Worm (Caenorhabditis elegans) whole organism, young adult: ENCODE measurements around the gene ceh-38.

ENCODE experiments used
- C06A6.2 ChIP-seq: fragments of 200-800 bp; sonication (Bioruptor generic); conservative IDR thresholded peaks from 2 replicates; pipeline ENCODE4 v1.3.6; 2022; ENCODE audit warnings: missing genetic modification characterization, missing compliant biosample characterization
- D2030.7 ChIP-seq: fragments of 200-800 bp; sonication (Bioruptor generic); IDR thresholded peaks from 2 replicates; pipeline ENCODE4 v1.3.6; 2022; ENCODE audit warnings: missing genetic modification reagents, missing genetic modification characterization, missing compliant biosample characterization
- F49E8.2 ChIP-seq: sonication (generic microtip); optimal IDR thresholded peaks from 3 replicates; lab custom pipeline; 2017; ENCODE audit warnings: missing genetic modification characterization, mild to moderate bottlenecking, missing compliant biosample characterization, antibody characterized with exemption, moderate library complexity; ENCODE audit not compliant: insufficient read depth
- F52B5.7 ChIP-seq: sonication (generic microtip); optimal IDR thresholded peaks from 2 replicates; lab custom pipeline; 2016; ENCODE audit warnings: mild to moderate bottlenecking, missing genetic modification characterization, missing compliant biosample characterization
- ama-1 ChIP-seq, 3 experiments: fragments of 150-350 bp in 1 of 3; sonication (generic microtip) in 2 of 3; optimal IDR thresholded peaks; 2 replicates each; lab custom pipeline; 2014 to 2018; ENCODE audit warnings: missing biosample characterization in 2 of 3, missing genetic modification characterization in 2 of 3, missing genetic modification reagents in 2 of 3
- atf-7 ChIP-seq: sonication (generic microtip); optimal IDR thresholded peaks from 2 replicates; lab custom pipeline; 2017; ENCODE audit warnings: mild to moderate bottlenecking, missing genetic modification characterization, missing compliant biosample characterization
- athp-1 ChIP-seq: sonication (generic microtip); optimal IDR thresholded peaks from 2 replicates; lab custom pipeline; 2017; ENCODE audit warnings: mild to moderate bottlenecking, missing genetic modification characterization, missing compliant biosample characterization
- attf-3 ChIP-seq: fragments of 200-800 bp; sonication (Bioruptor generic); conservative IDR thresholded peaks from 2 replicates; pipeline ENCODE4 v1.3.6; 2022; ENCODE audit warnings: missing genetic modification reagents, missing genetic modification characterization, missing compliant biosample characterization
- attf-6 ChIP-seq: fragments of 200-800 bp; sonication (Bioruptor generic); IDR thresholded peaks from 2 replicates; pipeline ENCODE4 v1.3.6; 2022; ENCODE audit warnings: missing genetic modification reagents, missing genetic modification characterization, missing compliant biosample characterization
- bed-1 ChIP-seq: fragments of 200-800 bp; sonication (Bioruptor generic); IDR thresholded peaks from 2 replicates; pipeline ENCODE4 v1.3.6; 2022; ENCODE audit warnings: missing genetic modification reagents, missing genetic modification characterization, missing compliant biosample characterization
- bed-2 ChIP-seq: fragments of 200-800 bp; sonication (Bioruptor generic); IDR thresholded peaks from 2 replicates; pipeline ENCODE4 v1.3.6; 2022; ENCODE audit warnings: missing genetic modification reagents, missing genetic modification characterization, missing compliant biosample characterization
- ceh-27 ChIP-seq: fragments of 200-800 bp; sonication (Bioruptor generic); optimal IDR thresholded peaks from 2 replicates; lab custom pipeline; 2018; ENCODE audit warnings: mild to moderate bottlenecking, missing genetic modification characterization, moderate library complexity, missing compliant biosample characterization
- ceh-40 ChIP-seq: fragments of 200-800 bp; sonication (Bioruptor generic); IDR thresholded peaks from 2 replicates; pipeline ENCODE4 v1.3.6; 2022; ENCODE audit warnings: missing genetic modification characterization, missing compliant biosample characterization
- dpl-1 ChIP-seq: fragments of 150-350 bp; optimal IDR thresholded peaks from 2 replicates; lab custom pipeline; 2014; ENCODE audit warnings: missing biosample characterization, missing genetic modification reagents, missing genetic modification characterization
- efl-1 ChIP-seq: fragments of 150-350 bp; optimal IDR thresholded peaks from 2 replicates; lab custom pipeline; 2014; ENCODE audit warnings: missing biosample characterization, missing genetic modification reagents, missing genetic modification characterization
- gei-17 ChIP-seq: fragments of 200-800 bp; sonication (Bioruptor generic); optimal IDR thresholded peaks from 2 replicates; lab custom pipeline; 2018; ENCODE audit warnings: mild to moderate bottlenecking, missing genetic modification characterization, missing compliant biosample characterization
- hlh-12 ChIP-seq: sonication (generic microtip); optimal IDR thresholded peaks from 2 replicates; lab custom pipeline; 2016; ENCODE audit warnings: missing genetic modification characterization, missing compliant biosample characterization
- hmg-1.2 ChIP-seq: fragments of 200-800 bp; sonication (Bioruptor generic); IDR thresholded peaks from 2 replicates; pipeline ENCODE4 v1.3.6; 2022; ENCODE audit warnings: missing genetic modification reagents, missing genetic modification characterization, missing compliant biosample characterization
- let-526 ChIP-seq: fragments of 200-800 bp; sonication (Bioruptor generic); IDR thresholded peaks from 2 replicates; pipeline ENCODE4 v1.3.6; 2022; ENCODE audit warnings: missing genetic modification reagents, missing genetic modification characterization, missing compliant biosample characterization
- let-607 ChIP-seq, 2 experiments: fragments of 200-800 bp in 1 of 2; sonication (Bioruptor generic) in 1 of 2; sonication (generic microtip) in 1 of 2; optimal IDR thresholded peaks; 2 replicates each; lab custom pipeline; 2016 to 2018; ENCODE audit warnings: mild to moderate bottlenecking in 2 of 2, missing compliant biosample characterization in 2 of 2, missing genetic modification characterization in 2 of 2, moderate library complexity in 2 of 2, missing genotype in 1 of 2
- lin-26 ChIP-seq: fragments of 200-800 bp; sonication (Bioruptor generic); IDR thresholded peaks from 2 replicates; pipeline ENCODE4 v1.3.6; 2022; ENCODE audit warnings: missing genetic modification reagents, missing genetic modification characterization, missing compliant biosample characterization
- lin-35 ChIP-seq, 3 experiments: fragments of 150-350 bp in 2 of 3; sonication (generic microtip) in 1 of 3; optimal IDR thresholded peaks; 2 replicates each; lab custom pipeline; 2014 to 2018; ENCODE audit warnings: missing biosample characterization in 3 of 3, missing genetic modification characterization in 3 of 3, missing genetic modification reagents in 3 of 3
- lin-54 ChIP-seq: fragments of 200-800 bp; sonication (Bioruptor generic); optimal IDR thresholded peaks from 2 replicates; lab custom pipeline; 2018; ENCODE audit warnings: mild to moderate bottlenecking, missing genetic modification characterization, missing compliant biosample characterization
- madf-3 ChIP-seq: fragments of 200-800 bp; sonication (Bioruptor generic); IDR thresholded peaks from 2 replicates; pipeline ENCODE4 v1.3.6; 2022; ENCODE audit warnings: missing genetic modification reagents, missing genetic modification characterization, missing compliant biosample characterization
- madf-6 ChIP-seq: fragments of 200-800 bp; sonication (Bioruptor generic); IDR thresholded peaks from 2 replicates; pipeline ENCODE4 v1.3.6; 2022; ENCODE audit warnings: missing genetic modification reagents, missing genetic modification characterization, missing compliant biosample characterization
- madf-8 ChIP-seq: fragments of 200-800 bp; sonication (Bioruptor generic); conservative IDR thresholded peaks from 2 replicates; pipeline ENCODE4 v1.3.6; 2022; ENCODE audit warnings: missing genetic modification reagents, missing genetic modification characterization, missing compliant biosample characterization
- mcd-1 ChIP-seq: fragments of 200-800 bp; sonication (Bioruptor generic); IDR thresholded peaks from 2 replicates; pipeline ENCODE4 v1.3.6; 2022; ENCODE audit warnings: missing genetic modification reagents, missing genetic modification characterization, missing compliant biosample characterization
- nfyb-1 ChIP-seq: fragments of 200-800 bp; sonication (Bioruptor generic); IDR thresholded peaks from 2 replicates; pipeline ENCODE4 v1.3.6; 2022; ENCODE audit warnings: missing genetic modification reagents, missing genetic modification characterization, missing compliant biosample characterization
- nhr-120 ChIP-seq: fragments of 200-800 bp; sonication (Bioruptor generic); IDR thresholded peaks from 2 replicates; pipeline ENCODE4 v1.3.6; 2022; ENCODE audit warnings: missing genetic modification characterization, missing compliant biosample characterization
- nhr-179 ChIP-seq: sonication (generic microtip); optimal IDR thresholded peaks from 2 replicates; lab custom pipeline; 2016; ENCODE audit warnings: mild to moderate bottlenecking, missing genetic modification characterization, missing compliant biosample characterization
- nhr-80 ChIP-seq: sonication (generic microtip); optimal IDR thresholded peaks from 2 replicates; lab custom pipeline; 2016; ENCODE audit warnings: missing genetic modification characterization, missing compliant biosample characterization
- rcor-1 ChIP-seq: fragments of 200-800 bp; sonication (Bioruptor generic); IDR thresholded peaks from 2 replicates; pipeline ENCODE4 v1.3.6; 2022; ENCODE audit warnings: missing genetic modification reagents, missing genetic modification characterization, missing compliant biosample characterization
- snpc-1.1 ChIP-seq: sonication (generic microtip); optimal IDR thresholded peaks from 2 replicates; lab custom pipeline; 2017; ENCODE audit warnings: missing genetic modification characterization, mild to moderate bottlenecking, missing compliant biosample characterization, antibody characterized with exemption, moderate library complexity, missing genotype, missing genetic modification reagents; ENCODE audit not compliant: insufficient read depth
- snpc-3.4 ChIP-seq: sonication (generic microtip); optimal IDR thresholded peaks from 2 replicates; lab custom pipeline; 2017; ENCODE audit warnings: missing genetic modification characterization, mild to moderate bottlenecking, missing compliant biosample characterization, antibody characterized with exemption, moderate library complexity, missing genotype, missing genetic modification reagents
- snpc-4 ChIP-seq, 5 experiments: fragments of 150-350 bp in 1 of 5; sonication (generic microtip) in 4 of 5; optimal IDR thresholded peaks; 2 replicates each; lab custom pipeline; 2014 to 2018; ENCODE audit warnings: missing genetic modification characterization in 5 of 5, missing biosample characterization in 3 of 5, antibody characterized with exemption in 2 of 5, mild to moderate bottlenecking in 2 of 5, missing compliant biosample characterization in 2 of 5, missing genotype in 2 of 5, moderate library complexity in 2 of 5, missing genetic modification reagents in 1 of 5
- sptf-2 ChIP-seq: fragments of 200-800 bp; sonication (Bioruptor generic); optimal IDR thresholded peaks from 2 replicates; lab custom pipeline; 2018; ENCODE audit warnings: mild to moderate bottlenecking, missing genetic modification characterization, missing compliant biosample characterization
- ztf-28 ChIP-seq: fragments of 200-800 bp; sonication (Bioruptor generic); IDR thresholded peaks from 2 replicates; pipeline ENCODE4 v1.3.6; 2022; ENCODE audit warnings: missing genetic modification reagents, missing genetic modification characterization, missing compliant biosample characterization
- ztf-6 ChIP-seq: fragments of 200-800 bp; sonication (Bioruptor generic); IDR thresholded peaks from 2 replicates; pipeline ENCODE4 v1.3.6; 2022; ENCODE audit warnings: missing genetic modification reagents, missing genetic modification characterization, missing compliant biosample characterization

The ceh-38 gene

ce11 chrII:6972185-6972737 is 20.9 kb downstream of the ceh-38 start, which contains the start of gene art-1:
Gene art-1 (minus strand): TSS chrII:6972235.
- no peak for TF ChIP-seq F52B5.7 (tag; lab: Kevin White, UChicago)
- TF ChIP-seq gei-17 (GFP tag; lab: Kevin White, UChicago) = no peak
- 0 out of 2 replicates have a peak, but pooled peaks have one; percentile 11 for TF ChIP-seq lin-26
- TF ChIP-seq nhr-80 (tag; lab: Kevin White, UChicago) = peak; percentile 31
- TF ChIP-seq nfyb-1 (GFP tag; lab: Robert Waterston, UW) = peak; percentile 51; the same call in 1 of the 2 replicates
- TF ChIP-seq snpc-4 (GFP tag; optimal IDR thresholded peaks at IDR 0.05; lab: Kevin White, UChicago) = no peak
- peak in 1 of 4 experiments; percentile 35 for TF ChIP-seq snpc-4 (tag; optimal IDR thresholded peaks at IDR 0.05; lab: Kevin White, UChicago)
- no peak for TF ChIP-seq ama-1 (optimal IDR thresholded peaks at IDR 0.05; lab: Kevin White, UChicago)
- peak in 1 of 2 experiments; percentile 67 for TF ChIP-seq ama-1 (GFP tag; optimal IDR thresholded peaks at IDR 0.05; lab: Kevin White, UChicago)
- TF ChIP-seq F49E8.2 (tag; lab: Kevin White, UChicago) = peak; percentile 35
- TF ChIP-seq, all 124 proteins: peak for 6

DNA sequence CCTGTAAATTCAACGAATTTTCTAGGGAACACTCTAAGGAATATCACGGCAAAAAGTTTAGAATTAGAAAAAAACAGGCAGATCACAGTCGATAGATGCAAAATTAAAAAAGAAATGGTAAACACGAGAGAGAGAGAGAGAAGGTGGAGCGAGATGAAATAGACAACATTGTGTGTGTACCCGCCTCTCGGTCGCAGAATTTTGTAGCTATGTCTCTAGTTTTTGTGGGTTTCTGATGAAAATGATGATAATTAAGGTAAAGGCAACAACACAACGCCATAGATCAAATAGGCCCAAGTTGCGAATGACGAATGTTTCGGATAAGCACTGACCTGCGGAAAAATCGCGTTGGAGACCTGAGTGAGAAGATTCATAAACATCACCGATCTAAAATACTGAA is 22.2 kb downstream of the ceh-38 start, which contains the start of gene sod-1:
Gene sod-1 (minus strand): TSS at position 387 of the 400 bp plus-strand sequence.
- no peak for TF ChIP-seq nhr-179 (tag; lab: Kevin White, UChicago)
- no peak for TF ChIP-seq attf-6
- peak; percentile 21 for TF ChIP-seq nhr-80 (tag; lab: Kevin White, UChicago)
- TF ChIP-seq ztf-6 (GFP tag; lab: Robert Waterston, UW) = no peak
- no peak for TF ChIP-seq madf-8 (GFP tag; lab: Robert Waterston, UW)
- TF ChIP-seq nfyb-1 (GFP tag; lab: Robert Waterston, UW) = 0 out of 2 replicates have a peak, but pooled peaks have one; percentile 7
- no peak for TF ChIP-seq D2030.7
- TF ChIP-seq atf-7 (tag; lab: Kevin White, UChicago) = no peak
- TF ChIP-seq rcor-1 = no peak
- no peak for TF ChIP-seq bed-1 (GFP tag; lab: Robert Waterston, UW)
- TF ChIP-seq hlh-12 = no peak
- TF ChIP-seq athp-1 (tag; lab: Kevin White, UChicago) = no peak
- peak; percentile 11 for TF ChIP-seq ceh-27 (GFP tag; lab: Kevin White, UChicago)
- no peak for TF ChIP-seq gei-17 (GFP tag; lab: Kevin White, UChicago)
- TF ChIP-seq C06A6.2 (GFP tag; lab: Robert Waterston, UW) = no peak
- TF ChIP-seq ztf-28 = no peak
- no peak for TF ChIP-seq snpc-1.1 (tag; lab: Kevin White, UChicago)
- TF ChIP-seq sptf-2 (GFP tag; lab: Kevin White, UChicago) = no peak
- TF ChIP-seq madf-3 (GFP tag; lab: Robert Waterston, UW) = no peak
- TF ChIP-seq let-526 = no peak
- TF ChIP-seq madf-6 (GFP tag; lab: Robert Waterston, UW) = 0 out of 2 replicates have a peak, but pooled peaks have one; percentile 25
- TF ChIP-seq snpc-3.4 (tag; lab: Kevin White, UChicago) = no peak

DNA sequence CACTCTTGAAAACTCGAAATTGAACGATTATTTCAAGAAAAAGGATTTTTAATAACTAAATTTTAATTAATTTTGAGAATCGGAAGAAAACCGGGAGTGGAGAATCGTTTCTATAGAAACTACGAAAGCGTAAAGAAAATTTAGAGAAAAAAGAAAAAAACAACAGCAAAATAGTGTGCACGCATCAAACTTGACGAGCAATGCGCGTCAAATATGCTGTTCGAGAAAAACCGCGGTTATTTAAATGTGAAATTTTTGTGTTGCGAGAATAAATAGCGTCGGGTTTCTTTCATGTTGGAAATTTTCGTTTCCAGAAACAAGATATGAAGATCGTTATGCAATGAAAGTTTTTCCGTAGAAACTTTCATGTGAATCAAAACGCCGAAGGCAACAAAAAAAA is 22.7 kb downstream of the ceh-38 start:
- peak; percentile 31; the same call in 1 of the 2 replicates for TF ChIP-seq hmg-1.2 (GFP tag; lab: Robert Waterston, UW)
- TF ChIP-seq bed-2 (GFP tag; lab: Robert Waterston, UW) = no peak
- peak; percentile 68 for TF ChIP-seq lin-54 (GFP tag; lab: Kevin White, UChicago)
- peak; percentile 14; the same call in 1 of the 2 replicates for TF ChIP-seq mcd-1
- TF ChIP-seq efl-1 (GFP tag; lab: Kevin White, UChicago) = peak; percentile 54
- peak in 2 of 3 experiments; percentile 6 to 72 for TF ChIP-seq lin-35 (GFP tag; optimal IDR thresholded peaks at IDR 0.05; lab: Kevin White, UChicago)
- no peak for TF ChIP-seq nhr-120
- peak; percentile 48 for TF ChIP-seq dpl-1
- no peak for TF ChIP-seq let-526
- TF ChIP-seq ceh-40 (GFP tag; lab: Robert Waterston, UW) = no peak
- peak; percentile 55; the same call in 1 of the 2 replicates for TF ChIP-seq attf-3 (GFP tag; lab: Robert Waterston, UW)
- no peak for TF ChIP-seq let-607 (tag; optimal IDR thresholded peaks at IDR 0.05; lab: Kevin White, UChicago)
- no peak for TF ChIP-seq snpc-4 (GFP tag; optimal IDR thresholded peaks at IDR 0.05; lab: Kevin White, UChicago)
- TF ChIP-seq snpc-4 (tag; optimal IDR thresholded peaks at IDR 0.05; lab: Kevin White, UChicago) = peak in 1 of 4 experiments; percentile 11
